Worm (Caenorhabditis elegans): Measurements from ENCODE around the gene K12B6.11.

The K12B6.11 gene

DNA sequence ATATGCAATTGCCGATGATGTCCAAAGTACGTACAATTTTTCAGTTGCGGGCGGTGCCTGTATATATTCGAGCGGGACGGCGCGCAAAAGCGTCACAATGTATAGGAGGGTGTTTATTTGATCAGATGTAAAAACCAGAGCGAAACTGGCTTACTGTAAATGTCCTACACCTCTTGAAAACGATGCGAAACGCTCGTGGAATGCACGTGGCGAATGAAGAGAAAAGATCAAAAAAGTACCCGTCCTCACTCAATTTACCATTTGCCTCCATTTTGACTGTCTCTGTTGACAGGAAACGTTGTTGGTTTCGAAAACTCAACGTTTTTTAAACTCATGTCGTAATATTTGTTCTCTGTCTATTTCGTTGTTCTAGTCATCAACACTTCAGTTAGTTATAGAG is 48.0 kb upstream of the K12B6.11 start (continued):
- TF ChIP-seq unc-62 (GFP tag; optimal IDR thresholded peaks at IDR 0.05 in 1 of 2) (peak in 1 of 2 experiments; percentile 59), unc-62 (tag; optimal IDR thresholded peaks at IDR 0.05) (no peak), skn-1 (tag; optimal IDR thresholded peaks at IDR 0.05) (no peak), tag-97 (GFP tag; IDR thresholded peaks at IDR 0.05) (no peak), nhr-28 (tag; optimal IDR thresholded peaks at IDR 0.05) (peak; percentile 46), ztf-11 (tag; optimal IDR thresholded peaks at IDR 0.05) (no peak), nhr-48 (tag; optimal IDR thresholded peaks at IDR 0.05) (peak; percentile 97), spr-1 (tag; optimal IDR thresholded peaks at IDR 0.05) (no peak), nhr-237 (tag; optimal IDR thresholded peaks at IDR 0.05) (no peak), ZK337.2 (GFP tag; IDR thresholded peaks at IDR 0.05) (no peak), hlh-30 (tag; optimal IDR thresholded peaks at IDR 0.05; ENCODE audit: insufficient read depth) (peak; percentile 70), lin-13 (GFP tag; optimal IDR thresholded peaks at IDR 0.05) (no peak), attf-4 (tag; optimal IDR thresholded peaks at IDR 0.05) (no peak), ceh-82 (tag; optimal IDR thresholded peaks at IDR 0.05) (no peak), sdz-12 (GFP tag; optimal IDR thresholded peaks at IDR 0.05) (no peak), nhr-102 (tag; optimal IDR thresholded peaks at IDR 0.05) (peak; percentile 28), lin-29 (GFP tag; IDR thresholded peaks at IDR 0.05) (peak; percentile 52; the same call in 1 of the 2 replicates), zag-1 (tag; optimal IDR thresholded peaks at IDR 0.05) (no peak), D1046.2 (GFP tag; IDR thresholded peaks at IDR 0.05) (no peak), ceh-44 (GFP tag; IDR thresholded peaks at IDR 0.05) (no peak), dmd-6 (GFP tag; IDR thresholded peaks at IDR 0.05) (peak; percentile 97), mes-2 (tag; optimal IDR thresholded peaks at IDR 0.05; ENCODE audit: poor library complexity, severe bottlenecking) (peak; percentile 11), daf-8 (GFP tag; IDR thresholded peaks at IDR 0.05) (no peak), mxl-3 (GFP tag; optimal IDR thresholded peaks at IDR 0.05) (peak; percentile 75), F44E2.7 (GFP tag; IDR thresholded peaks at IDR 0.05) (no peak), aly-2 (tag; optimal IDR thresholded peaks at IDR 0.05) (no peak), hif-1 (tag; optimal IDR thresholded peaks at IDR 0.05) (peak in 1 of 2 experiments; percentile 50), ZK546.5 (tag; optimal IDR thresholded peaks at IDR 0.05) (no peak), nhr-77 (tag; optimal IDR thresholded peaks at IDR 0.05) (peak; percentile 73), lin-39 (tag; optimal IDR thresholded peaks at IDR 0.05) (no peak), lin-38 (GFP tag; IDR thresholded peaks at IDR 0.05) (0 out of 2 replicates have a peak, but pooled peaks have one; percentile 11)

- TF ChIP-seq nhr-77 (tag; optimal IDR thresholded peaks at IDR 0.05) (peak; percentile 51), hlh-30 (tag; optimal IDR thresholded peaks at IDR 0.05; ENCODE audit: insufficient read depth) (peak; percentile 68), saeg-2 (GFP tag; IDR thresholded peaks at IDR 0.05) (no peak), nhr-76 (tag; optimal IDR thresholded peaks at IDR 0.05) (no peak), ceh-20 (GFP tag; IDR thresholded peaks at IDR 0.05) (peak; percentile 16; the same call in 1 of the 2 replicates), F37D6.2 (tag; optimal IDR thresholded peaks at IDR 0.05) (no peak), tra-1 (GFP tag; IDR thresholded peaks at IDR 0.05) (peak; percentile 66; the same call in 1 of the 2 replicates), ZK337.2 (GFP tag; IDR thresholded peaks at IDR 0.05) (no peak), mep-1 (tag; optimal IDR thresholded peaks at IDR 0.05) (peak; percentile 19), nhr-28 (tag; optimal IDR thresholded peaks at IDR 0.05) (peak; percentile 74), php-3 (GFP tag; IDR thresholded peaks at IDR 0.05) (peak; percentile 91), egl-43 (GFP tag; IDR thresholded peaks at IDR 0.05) (no peak), mes-2 (tag; optimal IDR thresholded peaks at IDR 0.05; ENCODE audit: poor library complexity, severe bottlenecking) (peak; percentile 42), ztf-11 (tag; optimal IDR thresholded peaks at IDR 0.05) (no peak), pqm-1 (tag; optimal IDR thresholded peaks at IDR 0.05) (peak; percentile 36), mxl-2 (GFP tag; conservative IDR thresholded peaks at IDR 0.05) (no peak), dve-1 (tag; optimal IDR thresholded peaks at IDR 0.05; ENCODE audit: insufficient read depth) (peak; percentile 73), nhr-48 (tag; optimal IDR thresholded peaks at IDR 0.05) (peak; percentile 98), nhr-102 (tag; optimal IDR thresholded peaks at IDR 0.05) (peak; percentile 25), lsy-2 (tag; optimal IDR thresholded peaks at IDR 0.05) (no peak), mxl-3 (GFP tag; optimal IDR thresholded peaks at IDR 0.05) (peak; percentile 86), hif-1 (tag; optimal IDR thresholded peaks at IDR 0.05) (peak in 1 of 2 experiments; percentile 58), pha-4 (GFP tag; IDR thresholded peaks at IDR 0.05) (0 out of 2 replicates have a peak, but pooled peaks have one; percentile 45), pha-4 (tag; optimal IDR thresholded peaks at IDR 0.05) (no peak), dmd-6 (GFP tag; IDR thresholded peaks at IDR 0.05) (peak; percentile 98), F49E8.2 (tag; optimal IDR thresholded peaks at IDR 0.05; ENCODE audit: borderline replicate concordance) (no peak), hlh-11 (tag; optimal IDR thresholded peaks at IDR 0.05) (peak; percentile 89), mdl-1 (tag; optimal IDR thresholded peaks at IDR 0.05) (peak; percentile 44 to 57), nhr-41 (GFP tag; IDR thresholded peaks at IDR 0.05) (0 out of 2 replicates have a peak, but pooled peaks have one; percentile 20)
Observed at ce11 chrV:6243260-6243659, 45.4 kb upstream of the K12B6.11 start.

Measured in whole organism, L4 larva.